Fruit fly (Drosophila melanogaster): ENCODE data around the gene CG31517.

The CG31517 gene

dm6 chr3R:13992126-13992535 lies 43.9 kb downstream of the CG31517 start (continued):
- no peak for TF ChIP-seq Eip75B (GFP tag; optimal IDR thresholded peaks at IDR 0.05)
- no peak for TF ChIP-seq esn (GFP tag; optimal IDR thresholded peaks at IDR 0.05)
- TF ChIP-seq Eip78C (GFP tag), result peak; percentile 56
- TF ChIP-seq spab (GFP tag; optimal IDR thresholded peaks at IDR 0.05), result no peak
- peak; percentile 39 for TF ChIP-seq net (GFP tag; optimal IDR thresholded peaks at IDR 0.05)
- peak; percentile 60; the same call in 2 of the 3 replicates for TF ChIP-seq CG6163 (GFP tag; IDR thresholded peaks at IDR 0.05)
- peak; percentile 72 for TF ChIP-seq CG8119 (GFP tag; IDR thresholded peaks at IDR 0.05)
- no peak for TF ChIP-seq CG6792 (GFP tag; optimal IDR thresholded peaks at IDR 0.05)
- no peak for TF ChIP-seq salr (GFP tag; optimal IDR thresholded peaks at IDR 0.05)
- TF ChIP-seq vri (GFP tag; optimal IDR thresholded peaks at IDR 0.05), result peak; percentile 76

- TF ChIP-seq Hr4 (GFP tag; optimal IDR thresholded peaks at IDR 0.05) (peak; percentile 80), CG32006 (GFP tag; optimal IDR thresholded peaks at IDR 0.05) (peak; percentile 55), CG16779 (tag; optimal IDR thresholded peaks at IDR 0.05) (no peak), CG15336 (GFP tag; IDR thresholded peaks at IDR 0.05) (peak; percentile 18; the same call in 1 of the 2 replicates), CG4318 (GFP tag; optimal IDR thresholded peaks at IDR 0.05) (peak; percentile 38), CG8119 (GFP tag; IDR thresholded peaks at IDR 0.05) (peak; percentile 52; the same call in 1 of the 3 replicates)
Measured at dm6 chr3R:13995426-13995825, 47.2 kb downstream of the CG31517 start.

- TF ChIP-seq CG8119 (GFP tag; IDR thresholded peaks at IDR 0.05) (no peak), OdsH (GFP tag; optimal IDR thresholded peaks at IDR 0.05) (no peak), Hr38 (GFP tag; optimal IDR thresholded peaks at IDR 0.05) (no peak), dac (GFP tag; optimal IDR thresholded peaks at IDR 0.05) (no peak), Ets96B (tag; optimal IDR thresholded peaks at IDR 0.05) (no peak), eg (GFP tag; IDR thresholded peaks at IDR 0.05) (peak; percentile 54; the same call in 1 of the 3 replicates), dsx (GFP tag; optimal IDR thresholded peaks at IDR 0.05; ENCODE audit: poor library complexity, severe bottlenecking) (no peak), CG3919 (GFP tag; optimal IDR thresholded peaks at IDR 0.05) (no peak)
Measured at dm6 chr3R:13995933-13996332, 47.7 kb downstream of the CG31517 start.

- TF ChIP-seq Eip93F (GFP tag; optimal IDR thresholded peaks at IDR 0.05), result no peak
- TF ChIP-seq lz (GFP tag; optimal IDR thresholded peaks at IDR 0.05), result no peak
- no peak for TF ChIP-seq Hr38 (GFP tag; optimal IDR thresholded peaks at IDR 0.05)
- no peak for TF ChIP-seq Ets21C (GFP tag; optimal IDR thresholded peaks at IDR 0.05)
- no peak for TF ChIP-seq vri (GFP tag; optimal IDR thresholded peaks at IDR 0.05)
- no peak for TF ChIP-seq Blimp-1 (GFP tag; optimal IDR thresholded peaks at IDR 0.05)
- no peak for TF ChIP-seq CG3919 (GFP tag; optimal IDR thresholded peaks at IDR 0.05)
- no peak for TF ChIP-seq Ets96B (tag; optimal IDR thresholded peaks at IDR 0.05)
- TF ChIP-seq CG8319 (GFP tag; optimal IDR thresholded peaks at IDR 0.05), result no peak
- TF ChIP-seq topi (GFP tag; optimal IDR thresholded peaks at IDR 0.05), result no peak
- no peak for TF ChIP-seq net (GFP tag; optimal IDR thresholded peaks at IDR 0.05)
- TF ChIP-seq CG11902 (GFP tag; optimal IDR thresholded peaks at IDR 0.05), result no peak
- TF ChIP-seq Hr39 (GFP tag; optimal IDR thresholded peaks at IDR 0.05), result no peak
- no peak for TF ChIP-seq Sox14 (GFP tag; optimal IDR thresholded peaks at IDR 0.05)
- no peak for TF ChIP-seq fd85E (GFP tag; optimal IDR thresholded peaks at IDR 0.05)
Measured at dm6 chr3R:13997762-13998161, 49.5 kb downstream of the CG31517 start.

dm6 chr3R:13998162-13998561 lies 49.9 kb downstream of the CG31517 start:
- TF ChIP-seq eg (GFP tag; IDR thresholded peaks at IDR 0.05) (no peak), CG6792 (GFP tag; optimal IDR thresholded peaks at IDR 0.05) (no peak), Eip78C (GFP tag) (peak; percentile 37), fkh (GFP tag; optimal IDR thresholded peaks at IDR 0.05) (peak; percentile 10), CG11762 (GFP tag; optimal IDR thresholded peaks at IDR 0.05; ENCODE audit: insufficient read depth) (no peak)

Measured in whole organism, prepupa.